Worm (Caenorhabditis elegans): Measurements from ENCODE around the gene prp-39.

The prp-39 gene

ce11 chrV:5691665-5692407 lies 9.4 kb upstream of the prp-39 start, which contains the start of gene F25B4.8:
Gene F25B4.8 (minus strand): TSS chrV:5691715.
- TF ChIP-seq nfya-1 (tag; optimal IDR thresholded peaks at IDR 0.05) (no peak), rnt-1 (tag; optimal IDR thresholded peaks at IDR 0.05) (no peak)

DNA sequence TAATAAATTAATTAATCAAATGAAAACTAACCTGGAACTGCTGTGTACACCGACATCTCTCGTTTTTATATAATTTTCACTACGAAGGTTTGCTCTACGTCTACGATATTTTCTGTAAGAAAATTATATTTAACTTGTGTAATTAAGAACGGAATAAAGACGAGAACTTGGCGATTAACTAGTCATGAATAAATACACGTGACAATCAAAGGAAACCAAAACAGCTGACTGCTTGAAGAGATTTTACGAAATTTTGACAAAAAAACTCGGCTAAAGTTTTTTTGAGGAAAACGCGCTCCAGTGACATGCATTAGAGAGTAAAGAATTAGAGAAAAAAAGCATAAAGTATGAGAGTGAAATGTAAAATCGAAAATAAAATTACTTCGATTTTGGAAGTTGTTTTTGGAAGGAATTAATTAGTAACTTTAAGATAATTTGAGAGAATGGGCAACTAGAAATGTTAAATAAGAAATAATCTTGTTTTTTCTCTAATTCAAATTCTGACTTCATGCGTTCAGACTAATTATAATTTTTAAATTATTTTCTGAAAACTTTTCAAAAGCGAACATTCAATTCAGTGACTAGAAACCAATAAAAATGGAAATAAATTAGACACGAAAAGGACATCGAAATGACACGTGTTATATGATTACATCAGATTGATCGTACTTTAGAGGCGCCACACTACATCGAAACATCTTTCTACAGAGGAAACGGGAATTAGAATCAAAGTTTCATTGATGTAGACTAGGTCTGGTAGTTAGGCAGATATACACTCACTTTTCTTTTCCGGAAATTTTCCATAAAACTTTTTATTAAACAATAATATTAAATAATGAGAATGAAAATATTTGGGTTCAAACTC lies 4.9 kb upstream of the prp-39 start, which contains the start of gene F25B4.7:
Gene F25B4.7 (minus strand): TSS at position 112 of the 865 bp plus-strand sequence.
- no peak for TF ChIP-seq lin-11 (tag; optimal IDR thresholded peaks at IDR 0.05)
- TF ChIP-seq hlh-6 (tag; optimal IDR thresholded peaks at IDR 0.05), result no peak
- no peak for TF ChIP-seq hlh-8 (tag; optimal IDR thresholded peaks at IDR 0.05)
- TF ChIP-seq dmd-4 (tag; optimal IDR thresholded peaks at IDR 0.05; ENCODE audit: borderline replicate concordance), result no peak
- TF ChIP-seq F13H6.1 (tag; optimal IDR thresholded peaks at IDR 0.05), result no peak
- no peak for TF ChIP-seq C08G9.2 (tag; optimal IDR thresholded peaks at IDR 0.05)
- TF ChIP-seq hlh-15 (tag; optimal IDR thresholded peaks at IDR 0.05), result no peak
- no peak for TF ChIP-seq ceh-14 (tag; optimal IDR thresholded peaks at IDR 0.05)
- TF ChIP-seq unc-42 (tag; optimal IDR thresholded peaks at IDR 0.05), result peak; percentile 11

DNA sequence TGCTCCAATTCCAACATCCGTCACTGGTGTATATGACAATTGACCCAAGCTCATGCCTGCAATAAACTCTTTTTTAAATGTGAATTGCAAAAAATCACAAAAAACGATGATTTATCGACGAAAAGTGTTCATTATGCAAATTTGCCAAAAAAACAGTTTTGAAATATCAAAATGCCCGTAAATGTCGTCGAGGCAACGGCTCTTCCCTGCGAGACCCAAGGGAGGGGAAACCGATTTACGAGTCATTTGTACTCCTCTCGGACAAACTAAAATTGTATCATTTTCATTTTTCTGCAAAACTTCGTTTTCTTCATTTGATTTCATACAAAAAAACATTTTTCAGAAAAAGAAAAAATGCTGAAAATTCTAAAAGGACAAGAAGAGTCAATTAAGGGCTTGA lies 2.1 kb upstream of the prp-39 start, which contains the start of the genes hmgs-1 and F25B4.4:
Gene hmgs-1 (minus strand): TSS at position 56 of the 400 bp plus-strand sequence.
Gene F25B4.4 (plus strand): TSS at position 340 of the 400 bp plus-strand sequence.
- TF ChIP-seq unc-42 (tag; optimal IDR thresholded peaks at IDR 0.05) (peak; percentile 83), hlh-30 (tag; optimal IDR thresholded peaks at IDR 0.05; ENCODE audit: insufficient read depth) (peak; percentile 13), eyg-1 (tag; optimal IDR thresholded peaks at IDR 0.05) (no peak), ceh-31 (tag; optimal IDR thresholded peaks at IDR 0.05) (peak; percentile 77), ceh-24 (tag; optimal IDR thresholded peaks at IDR 0.05) (no peak), K09A11.1 (tag; optimal IDR thresholded peaks at IDR 0.05; ENCODE audit: insufficient read depth) (peak; percentile 9), unc-55 (GFP tag; optimal IDR thresholded peaks at IDR 0.05) (peak; percentile 29), dve-1 (tag; optimal IDR thresholded peaks at IDR 0.05) (peak; percentile 59), ets-4 (tag; optimal IDR thresholded peaks at IDR 0.05) (no peak), ref-2 (tag; optimal IDR thresholded peaks at IDR 0.05) (peak; percentile 56), unc-86 (tag; optimal IDR thresholded peaks at IDR 0.05) (peak; percentile 41), ceh-2 (tag; optimal IDR thresholded peaks at IDR 0.05) (peak; percentile 13), dmd-4 (tag; optimal IDR thresholded peaks at IDR 0.05; ENCODE audit: borderline replicate concordance) (peak; percentile 9), sox-4 (tag; optimal IDR thresholded peaks at IDR 0.05) (no peak), fkh-10 (GFP tag; optimal IDR thresholded peaks at IDR 0.05) (no peak), fax-1 (tag; optimal IDR thresholded peaks at IDR 0.05) (no peak), ceh-14 (tag; optimal IDR thresholded peaks at IDR 0.05) (peak; percentile 15), ceh-34 (tag; optimal IDR thresholded peaks at IDR 0.05) (peak; percentile 25), ceh-48 (tag; optimal IDR thresholded peaks at IDR 0.05) (no peak), sox-2 (GFP tag; IDR thresholded peaks at IDR 0.05) (no peak), tbx-2 (tag; optimal IDR thresholded peaks at IDR 0.05) (peak; percentile 69), mec-3 (tag; optimal IDR thresholded peaks at IDR 0.05; ENCODE audit: borderline replicate concordance) (no peak), K02D7.2 (tag; optimal IDR thresholded peaks at IDR 0.05) (no peak), unc-3 (GFP tag; conservative IDR thresholded peaks at IDR 0.05) (no peak), unc-3 (tag; optimal IDR thresholded peaks at IDR 0.05) (no peak), ceh-18 (tag; optimal IDR thresholded peaks at IDR 0.05) (peak; percentile 83), elt-2 (tag; optimal IDR thresholded peaks at IDR 0.05) (peak; percentile 23), nfya-1 (tag; optimal IDR thresholded peaks at IDR 0.05) (peak; percentile 81), C08G9.2 (tag; optimal IDR thresholded peaks at IDR 0.05) (no peak), rnt-1 (tag; optimal IDR thresholded peaks at IDR 0.05) (peak; percentile 69), pax-1 (tag; optimal IDR thresholded peaks at IDR 0.05) (peak; percentile 35)
